Worm (Caenorhabditis elegans) whole organism, L1 larva: ENCODE measurements around the gene F58D12.3.

ENCODE experiments used
- C04F5.9 ChIP-seq: sonication (generic microtip); optimal IDR thresholded peaks from 2 replicates; lab custom pipeline; 2016; ENCODE audit warnings: missing genetic modification characterization, missing compliant biosample characterization
- C16A3.4 ChIP-seq: fragments of 150-350 bp; optimal IDR thresholded peaks from 2 replicates; lab custom pipeline; 2014; ENCODE audit warnings: missing biosample characterization, missing genetic modification characterization
- Y116A8C.19 ChIP-seq: sonication (generic microtip); optimal IDR thresholded peaks from 2 replicates; lab custom pipeline; 2016; ENCODE audit warnings: missing compliant biosample characterization, missing genetic modification characterization, borderline replicate concordance
- aha-1 ChIP-seq: fragments of 150-350 bp; optimal IDR thresholded peaks from 2 replicates; lab custom pipeline; 2014; ENCODE audit warnings: missing biosample characterization, missing genetic modification characterization
- alr-1 ChIP-seq: fragments of 200-800 bp; sonication (Bioruptor generic); optimal IDR thresholded peaks from 2 replicates; lab custom pipeline; 2018; ENCODE audit warnings: borderline replicate concordance, mild to moderate bottlenecking, missing genetic modification characterization, missing compliant biosample characterization
- aly-2 ChIP-seq: fragments of 150-350 bp; optimal IDR thresholded peaks from 2 replicates; lab custom pipeline; 2014; ENCODE audit warnings: missing biosample characterization, missing genetic modification characterization
- blmp-1 ChIP-seq: fragments of 150-350 bp; optimal IDR thresholded peaks from 2 replicates; lab custom pipeline; 2014; ENCODE audit warnings: missing biosample characterization, missing genetic modification characterization
- ceh-63 ChIP-seq: fragments of 200-800 bp; sonication (Bioruptor generic); optimal IDR thresholded peaks from 2 replicates; lab custom pipeline; 2018; ENCODE audit warnings: mild to moderate bottlenecking, missing genetic modification characterization, missing compliant biosample characterization
- ceh-8 ChIP-seq: fragments of 200-800 bp; sonication (Bioruptor generic); optimal IDR thresholded peaks from 2 replicates; lab custom pipeline; 2018; ENCODE audit warnings: mild to moderate bottlenecking, missing genetic modification characterization, moderate library complexity, missing compliant biosample characterization
- ceh-90 ChIP-seq: sonication (generic microtip); optimal IDR thresholded peaks from 2 replicates; lab custom pipeline; 2016; ENCODE audit warnings: missing genetic modification characterization, missing compliant biosample characterization
- dpl-1 ChIP-seq, 3 experiments: fragments of 150-350 bp in 2 of 3; sonication (generic microtip) in 1 of 3; optimal IDR thresholded peaks; 2 replicates each; lab custom pipeline; 2014 to 2017; ENCODE audit warnings: missing biosample characterization in 3 of 3, missing genetic modification characterization in 3 of 3, missing genetic modification reagents in 3 of 3
- dsc-1 ChIP-seq: sonication (generic microtip); optimal IDR thresholded peaks from 2 replicates; lab custom pipeline; 2016; ENCODE audit warnings: mild to moderate bottlenecking, missing genetic modification characterization, missing compliant biosample characterization
- egl-13 ChIP-seq: sonication (generic microtip); optimal IDR thresholded peaks from 2 replicates; lab custom pipeline; 2016; ENCODE audit warnings: missing genotype, missing genetic modification reagents, missing genetic modification characterization, missing compliant biosample characterization
- egl-27 ChIP-seq, 2 experiments: fragments of 150-350 bp in 1 of 2; sonication (generic microtip); optimal IDR thresholded peaks; 3 replicates each; lab custom pipeline; 2017 to 2018; ENCODE audit warnings: missing biosample characterization in 2 of 2, missing genetic modification characterization in 2 of 2, missing genetic modification reagents in 2 of 2
- elt-3 ChIP-seq, 6 experiments: fragments of 150-350 bp in 1 of 6; sonication (generic microtip); optimal IDR thresholded peaks; 2 replicates each; lab custom pipeline; 2017 to 2018; ENCODE audit warnings: missing biosample characterization in 6 of 6, missing genetic modification characterization in 6 of 6, inconsistent platforms in 1 of 6
- fkh-8 ChIP-seq: sonication (generic microtip); optimal IDR thresholded peaks from 2 replicates; lab custom pipeline; 2016; ENCODE audit warnings: mild to moderate bottlenecking, missing genetic modification characterization, missing compliant biosample characterization
- fos-1 ChIP-seq: fragments of 150-350 bp; optimal IDR thresholded peaks from 2 replicates; lab custom pipeline; 2014; ENCODE audit warnings: missing biosample characterization, missing genetic modification characterization
- hlh-17 ChIP-seq: fragments of 200-800 bp; sonication (Bioruptor generic); optimal IDR thresholded peaks from 2 replicates; lab custom pipeline; 2018; ENCODE audit warnings: missing genetic modification characterization, mild to moderate bottlenecking, missing compliant biosample characterization, moderate library complexity, borderline replicate concordance
- hpl-2 ChIP-seq: fragments of 150-350 bp; optimal IDR thresholded peaks from 2 replicates; lab custom pipeline; 2014; ENCODE audit warnings: missing biosample characterization, missing genetic modification reagents, missing genetic modification characterization
- irx-1 ChIP-seq: sonication (generic microtip); optimal IDR thresholded peaks from 2 replicates; lab custom pipeline; 2016; ENCODE audit warnings: missing genetic modification characterization, missing compliant biosample characterization
- jun-1 ChIP-seq: fragments of 150-350 bp; optimal IDR thresholded peaks from 2 replicates; lab custom pipeline; 2014; ENCODE audit warnings: missing biosample characterization, missing genetic modification reagents, missing genetic modification characterization
- lin-13 ChIP-seq: fragments of 150-350 bp; optimal IDR thresholded peaks from 2 replicates; lab custom pipeline; 2014; ENCODE audit warnings: missing biosample characterization, missing genetic modification reagents, missing genetic modification characterization
- lin-15B ChIP-seq: fragments of 150-350 bp; sonication (generic microtip); optimal IDR thresholded peaks from 3 replicates; lab custom pipeline; 2014; ENCODE audit warnings: missing biosample characterization, missing genetic modification characterization
- lin-35 ChIP-seq, 2 experiments: fragments of 150-350 bp; optimal IDR thresholded peaks; 2 replicates each; lab custom pipeline; 2014; ENCODE audit warnings: missing biosample characterization in 2 of 2, missing genetic modification characterization in 2 of 2, missing genetic modification reagents in 2 of 2
- lin-39 ChIP-seq: fragments of 150-350 bp; optimal IDR thresholded peaks from 2 replicates; lab custom pipeline; 2014; ENCODE audit warnings: missing biosample characterization, missing genetic modification reagents, missing genetic modification characterization
- lir-3 ChIP-seq: sonication (generic microtip); optimal IDR thresholded peaks from 2 replicates; lab custom pipeline; 2016; ENCODE audit warnings: mild to moderate bottlenecking, missing genetic modification characterization, moderate library complexity, missing compliant biosample characterization; ENCODE audit not compliant: poor library complexity
- mab-9 ChIP-seq: fragments of 200-800 bp; sonication (Bioruptor generic); IDR thresholded peaks from 2 replicates; pipeline ENCODE4 v1.3.6; 2022; ENCODE audit warnings: missing genetic modification reagents, missing genetic modification characterization, missing compliant biosample characterization
- mdl-1 ChIP-seq, 2 experiments: fragments of 150-350 bp; optimal IDR thresholded peaks; 2 replicates each; lab custom pipeline; 2014 to 2017; ENCODE audit warnings: missing biosample characterization in 2 of 2, missing genetic modification characterization in 2 of 2, inconsistent platforms in 1 of 2
- mep-1 ChIP-seq: fragments of 150-350 bp; optimal IDR thresholded peaks from 2 replicates; lab custom pipeline; 2014; ENCODE audit warnings: missing biosample characterization, missing genetic modification characterization
- nhr-11 ChIP-seq: fragments of 150-350 bp; optimal IDR thresholded peaks from 2 replicates; lab custom pipeline; 2014; ENCODE audit warnings: missing biosample characterization, missing genetic modification characterization
- nhr-12 ChIP-seq: sonication (generic microtip); optimal IDR thresholded peaks from 2 replicates; lab custom pipeline; 2017; ENCODE audit warnings: missing biosample characterization, missing genetic modification characterization
- nhr-19 ChIP-seq: fragments of 200-800 bp; sonication (Bioruptor generic); conservative IDR thresholded peaks from 2 replicates; pipeline ENCODE4 v1.3.6; 2022; ENCODE audit warnings: missing genetic modification characterization, missing compliant biosample characterization
- nhr-47 ChIP-seq: sonication (generic microtip); optimal IDR thresholded peaks from 2 replicates; lab custom pipeline; 2016; ENCODE audit warnings: mild to moderate bottlenecking, missing genetic modification characterization, moderate library complexity, missing compliant biosample characterization
- nhr-71 ChIP-seq: sonication (generic microtip); optimal IDR thresholded peaks from 2 replicates; lab custom pipeline; 2016; ENCODE audit warnings: mild to moderate bottlenecking, missing genetic modification characterization, moderate library complexity, missing compliant biosample characterization
- nhr-76 ChIP-seq: sonication (generic microtip); optimal IDR thresholded peaks from 2 replicates; lab custom pipeline; 2017; ENCODE audit warnings: missing biosample characterization, missing genetic modification characterization
- nhr-85 ChIP-seq: sonication (generic microtip); peaks from one replicate; lab custom pipeline; 2016; ENCODE audit warnings: missing genetic modification characterization, inconsistent platforms, missing compliant biosample characterization
- pqm-1 ChIP-seq: sonication (generic microtip); optimal IDR thresholded peaks from 3 replicates; lab custom pipeline; 2017; ENCODE audit warnings: missing biosample characterization, missing genetic modification characterization
- snpc-4 ChIP-seq: fragments of 150-350 bp; optimal IDR thresholded peaks from 2 replicates; lab custom pipeline; 2014; ENCODE audit warnings: missing biosample characterization, missing genetic modification characterization
- sox-4 ChIP-seq: sonication (generic microtip); optimal IDR thresholded peaks from 2 replicates; lab custom pipeline; 2016; ENCODE audit warnings: missing genetic modification characterization, missing compliant biosample characterization
- sptf-1 ChIP-seq: fragments of 150-350 bp; optimal IDR thresholded peaks from 2 replicates; lab custom pipeline; 2014; ENCODE audit warnings: missing biosample characterization, missing genetic modification characterization
- sup-37 ChIP-seq: fragments of 200-800 bp; sonication (Bioruptor generic); optimal IDR thresholded peaks from 2 replicates; lab custom pipeline; 2018; ENCODE audit warnings: mild to moderate bottlenecking, missing genetic modification characterization, missing compliant biosample characterization
- tbx-2 ChIP-seq: sonication (generic microtip); optimal IDR thresholded peaks from 2 replicates; lab custom pipeline; 2016; ENCODE audit warnings: missing genetic modification characterization, missing compliant biosample characterization
- unc-130 ChIP-seq: fragments of 150-350 bp; optimal IDR thresholded peaks from 2 replicates; lab custom pipeline; 2017; ENCODE audit warnings: missing biosample characterization, missing genetic modification characterization, inconsistent platforms
- unc-30 ChIP-seq: sonication (generic microtip); optimal IDR thresholded peaks from 2 replicates; lab custom pipeline; 2017; ENCODE audit warnings: missing biosample characterization, missing genetic modification characterization
- unc-62 ChIP-seq: fragments of 150-350 bp; optimal IDR thresholded peaks from 2 replicates; lab custom pipeline; 2014; ENCODE audit warnings: missing biosample characterization, missing genetic modification reagents, missing genetic modification characterization
- unc-86 ChIP-seq: sonication (generic microtip); optimal IDR thresholded peaks from 2 replicates; lab custom pipeline; 2016; ENCODE audit warnings: missing genetic modification characterization, missing compliant biosample characterization
- unc-98 ChIP-seq: fragments of 200-800 bp; sonication (Bioruptor generic); IDR thresholded peaks from 2 replicates; pipeline ENCODE4 v1.3.6; 2022; ENCODE audit warnings: missing genetic modification characterization, missing compliant biosample characterization
- xbp-1 ChIP-seq: sonication (generic microtip); optimal IDR thresholded peaks from 2 replicates; lab custom pipeline; 2016; ENCODE audit warnings: missing genetic modification characterization, missing compliant biosample characterization
- zag-1 ChIP-seq: fragments of 150-350 bp; optimal IDR thresholded peaks from 2 replicates; lab custom pipeline; 2014; ENCODE audit warnings: missing biosample characterization, missing genetic modification characterization
- zip-4 ChIP-seq: fragments of 200-800 bp; sonication (Bioruptor generic); optimal IDR thresholded peaks from 2 replicates; lab custom pipeline; 2018; ENCODE audit warnings: mild to moderate bottlenecking, missing genetic modification characterization, moderate library complexity, missing compliant biosample characterization

Gene F58D12.3

ce11 chrV:14012002-14012554 lies 45.6 kb upstream of the F58D12.3 start, which contains the start of the genes ddx-17 and aip-1 (continued):
- TF ChIP-seq C04F5.9 (tag; lab: Kevin White, UChicago) (peak; percentile 18), xbp-1 (tag; lab: Kevin White, UChicago) (peak; percentile 60), hpl-2 (GFP tag; lab: Kevin White, UChicago) (peak; percentile 37), unc-30 (no peak), ceh-63 (GFP tag; lab: Kevin White, UChicago) (no peak), egl-13 (peak; percentile 70), dpl-1 (GFP tag; optimal IDR thresholded peaks at IDR 0.05; lab: Kevin White, UChicago) (peak; percentile 64 to 82 (median 78)), nhr-19 (GFP tag; lab: Robert Waterston, UW) (peak; percentile 67), sup-37 (GFP tag; lab: Kevin White, UChicago) (no peak), lin-15B (peak; percentile 40), lin-35 (GFP tag; optimal IDR thresholded peaks at IDR 0.05; lab: Kevin White, UChicago) (peak; percentile 81 to 90), aha-1 (tag; lab: Kevin White, UChicago) (no peak), lin-13 (GFP tag; lab: Kevin White, UChicago) (peak; percentile 61), unc-130 (peak; percentile 25), zag-1 (tag; lab: Kevin White, UChicago) (no peak), unc-62 (GFP tag; lab: Kevin White, UChicago) (no peak), fos-1 (tag; lab: Kevin White, UChicago) (peak; percentile 38), mdl-1 (tag; optimal IDR thresholded peaks at IDR 0.05; lab: Kevin White, UChicago) (peak in 1 of 2 experiments; percentile 64), elt-3 (tag; optimal IDR thresholded peaks at IDR 0.05; lab: Kevin White, UChicago) (peak in 1 of 6 experiments; percentile 49), blmp-1 (tag; lab: Kevin White, UChicago) (peak; percentile 57), pqm-1 (tag; lab: Kevin White, UChicago) (no peak), hlh-17 (GFP tag; lab: Kevin White, UChicago) (no peak), ceh-8 (GFP tag; lab: Kevin White, UChicago) (no peak), fkh-8 (peak; percentile 91), nhr-47 (tag; lab: Kevin White, UChicago) (peak; percentile 81), irx-1 (tag; lab: Kevin White, UChicago) (peak; percentile 30), nhr-76 (tag; lab: Kevin White, UChicago) (no peak), jun-1 (peak; percentile 61), ceh-90 (tag; lab: Kevin White, UChicago) (no peak), nhr-71 (tag; lab: Kevin White, UChicago) (peak; percentile 86), nhr-85 (peak; percentile 81), unc-98 (GFP tag; lab: Robert Waterston, UW) (no peak), nhr-11 (no peak), lir-3 (no peak), unc-86 (tag; lab: Kevin White, UChicago) (peak; percentile 56), aly-2 (tag; lab: Kevin White, UChicago) (no peak), snpc-4 (tag; lab: Kevin White, UChicago) (peak; percentile 27), egl-27 (tag; optimal IDR thresholded peaks at IDR 0.05; lab: Kevin White, UChicago) (no peak), lin-39 (tag; lab: Kevin White, UChicago) (peak; percentile 19), alr-1 (tag; lab: Kevin White, UChicago) (no peak), dsc-1 (peak; percentile 55), nhr-12 (tag; lab: Kevin White, UChicago) (no peak), sptf-1 (tag; lab: Kevin White, UChicago) (no peak), sox-4 (tag; lab: Kevin White, UChicago) (peak; percentile 41), mep-1 (tag; lab: Kevin White, UChicago) (peak; percentile 82), zip-4 (GFP tag; lab: Kevin White, UChicago) (peak; percentile 38), mab-9 (GFP tag; lab: Robert Waterston, UW) (peak; percentile 20; the same call in 1 of the 2 replicates), Y116A8C.19 (tag; lab: Kevin White, UChicago) (no peak), C16A3.4 (tag; lab: Kevin White, UChicago) (peak; percentile 78), tbx-2 (tag; lab: Kevin White, UChicago) (peak; percentile 76)
